Fruit fly (Drosophila melanogaster) S2 (cell line): ENCODE measurements around the gene gdrd.

Experiments
- CG8478 ChIP-seq: fragments of >200 bp; optimal IDR thresholded peaks from 2 replicates; lab custom pipeline; 2018
- CTCF ChIP-seq, 2 experiments: fragments of >200 bp; optimal IDR thresholded peaks; 2 replicates each; lab custom pipeline; 2018

- TF ChIP-seq CG8478 (lab: Kevin White, UChicago) (no peak), CTCF (optimal IDR thresholded peaks at IDR 0.05; lab: Kevin White, UChicago) (no peak)
These were observed 36.0 kb upstream of the gdrd start for dm6 chr3L:14655178-14655577.
